Worm (Caenorhabditis elegans) whole organism, L1 larva: ENCODE data around the gene B0432.10.

Experiments used
- C34B4.2 ChIP-seq: sonication (generic microtip); optimal IDR thresholded peaks from 2 replicates; lab custom pipeline; 2017; ENCODE audit warnings: mild to moderate bottlenecking, missing genetic modification characterization, missing compliant biosample characterization
- Y116A8C.19 ChIP-seq: sonication (generic microtip); optimal IDR thresholded peaks from 2 replicates; lab custom pipeline; 2016; ENCODE audit warnings: missing compliant biosample characterization, missing genetic modification characterization, borderline replicate concordance
- ama-1 ChIP-seq: fragments of 150-350 bp; optimal IDR thresholded peaks from 2 replicates; lab custom pipeline; 2014
- blmp-1 ChIP-seq: fragments of 150-350 bp; optimal IDR thresholded peaks from 2 replicates; lab custom pipeline; 2014; ENCODE audit warnings: missing biosample characterization, missing genetic modification characterization
- ceh-63 ChIP-seq: fragments of 200-800 bp; sonication (Bioruptor generic); optimal IDR thresholded peaks from 2 replicates; lab custom pipeline; 2018; ENCODE audit warnings: mild to moderate bottlenecking, missing genetic modification characterization, missing compliant biosample characterization
- ceh-82 ChIP-seq, 3 experiments: fragments of 150-350 bp in 1 of 3; sonication (generic microtip) in 2 of 3; optimal IDR thresholded peaks; 2 replicates each; lab custom pipeline; 2014 to 2017; ENCODE audit warnings: missing biosample characterization in 3 of 3, missing genetic modification characterization in 3 of 3
- ceh-88 ChIP-seq: fragments of 200-800 bp; sonication (Bioruptor generic); IDR thresholded peaks from 2 replicates; pipeline ENCODE4 v1.3.6; 2022; ENCODE audit warnings: missing genetic modification characterization, missing compliant biosample characterization
- dpl-1 ChIP-seq, 3 experiments: fragments of 150-350 bp in 2 of 3; sonication (generic microtip) in 1 of 3; optimal IDR thresholded peaks; 2 replicates each; lab custom pipeline; 2014 to 2017; ENCODE audit warnings: missing biosample characterization in 3 of 3, missing genetic modification characterization in 3 of 3, missing genetic modification reagents in 3 of 3
- dsc-1 ChIP-seq: sonication (generic microtip); optimal IDR thresholded peaks from 2 replicates; lab custom pipeline; 2016; ENCODE audit warnings: mild to moderate bottlenecking, missing genetic modification characterization, missing compliant biosample characterization
- egl-13 ChIP-seq: sonication (generic microtip); optimal IDR thresholded peaks from 2 replicates; lab custom pipeline; 2016; ENCODE audit warnings: missing genotype, missing genetic modification reagents, missing genetic modification characterization, missing compliant biosample characterization
- ets-5 ChIP-seq: fragments of 200-800 bp; sonication (Bioruptor generic); IDR thresholded peaks from 2 replicates; pipeline ENCODE4 v1.3.6; 2022; ENCODE audit warnings: missing genetic modification characterization, missing compliant biosample characterization
- fkh-10 ChIP-seq: sonication (generic microtip); optimal IDR thresholded peaks from 2 replicates; lab custom pipeline; 2017; ENCODE audit warnings: missing biosample characterization, missing genetic modification reagents, missing genetic modification characterization
- fkh-4 ChIP-seq: sonication (generic microtip); optimal IDR thresholded peaks from 2 replicates; lab custom pipeline; 2016; ENCODE audit warnings: missing compliant biosample characterization, missing genetic modification characterization, borderline replicate concordance
- fkh-8 ChIP-seq: sonication (generic microtip); optimal IDR thresholded peaks from 2 replicates; lab custom pipeline; 2016; ENCODE audit warnings: mild to moderate bottlenecking, missing genetic modification characterization, missing compliant biosample characterization
- fos-1 ChIP-seq: fragments of 150-350 bp; optimal IDR thresholded peaks from 2 replicates; lab custom pipeline; 2014; ENCODE audit warnings: missing biosample characterization, missing genetic modification characterization
- grh-1 ChIP-seq: fragments of 200-800 bp; sonication (Bioruptor generic); IDR thresholded peaks from 2 replicates; pipeline ENCODE4 v1.3.6; 2022; ENCODE audit warnings: missing genetic modification reagents, missing genetic modification characterization, missing compliant biosample characterization
- hlh-17 ChIP-seq: fragments of 200-800 bp; sonication (Bioruptor generic); optimal IDR thresholded peaks from 2 replicates; lab custom pipeline; 2018; ENCODE audit warnings: missing genetic modification characterization, mild to moderate bottlenecking, missing compliant biosample characterization, moderate library complexity, borderline replicate concordance
- irx-1 ChIP-seq: sonication (generic microtip); optimal IDR thresholded peaks from 2 replicates; lab custom pipeline; 2016; ENCODE audit warnings: missing genetic modification characterization, missing compliant biosample characterization
- isw-1 ChIP-seq: fragments of 200-800 bp; sonication (Bioruptor generic); IDR thresholded peaks from 2 replicates; pipeline ENCODE4 v1.3.6; 2022; ENCODE audit warnings: missing genetic modification characterization, missing compliant biosample characterization
- lin-14 ChIP-seq: fragments of 200-800 bp; sonication (Bioruptor generic); optimal IDR thresholded peaks from 2 replicates; lab custom pipeline; 2018; ENCODE audit warnings: mild to moderate bottlenecking, missing genetic modification characterization, moderate library complexity, missing compliant biosample characterization
- lin-35 ChIP-seq, 2 experiments: fragments of 150-350 bp; optimal IDR thresholded peaks; 2 replicates each; lab custom pipeline; 2014; ENCODE audit warnings: missing biosample characterization in 2 of 2, missing genetic modification characterization in 2 of 2, missing genetic modification reagents in 2 of 2
- lin-39 ChIP-seq: fragments of 150-350 bp; optimal IDR thresholded peaks from 2 replicates; lab custom pipeline; 2014; ENCODE audit warnings: missing biosample characterization, missing genetic modification reagents, missing genetic modification characterization
- mab-9 ChIP-seq: fragments of 200-800 bp; sonication (Bioruptor generic); IDR thresholded peaks from 2 replicates; pipeline ENCODE4 v1.3.6; 2022; ENCODE audit warnings: missing genetic modification reagents, missing genetic modification characterization, missing compliant biosample characterization
- mef-2 ChIP-seq: fragments of 150-350 bp; optimal IDR thresholded peaks from 2 replicates; lab custom pipeline; 2014; ENCODE audit warnings: missing biosample characterization, missing genetic modification characterization
- mep-1 ChIP-seq: fragments of 150-350 bp; optimal IDR thresholded peaks from 2 replicates; lab custom pipeline; 2014; ENCODE audit warnings: missing biosample characterization, missing genetic modification characterization
- nhr-12 ChIP-seq: sonication (generic microtip); optimal IDR thresholded peaks from 2 replicates; lab custom pipeline; 2017; ENCODE audit warnings: missing biosample characterization, missing genetic modification characterization
- nhr-237 ChIP-seq: fragments of 150-350 bp; optimal IDR thresholded peaks from 2 replicates; lab custom pipeline; 2014; ENCODE audit warnings: missing biosample characterization, missing genetic modification characterization
- nhr-28 ChIP-seq: fragments of 150-350 bp; optimal IDR thresholded peaks from 2 replicates; lab custom pipeline; 2014; ENCODE audit warnings: missing biosample characterization, missing genetic modification characterization
- nhr-76 ChIP-seq: sonication (generic microtip); optimal IDR thresholded peaks from 2 replicates; lab custom pipeline; 2017; ENCODE audit warnings: missing biosample characterization, missing genetic modification characterization
- nhr-77 ChIP-seq: fragments of 150-350 bp; optimal IDR thresholded peaks from 2 replicates; lab custom pipeline; 2014; ENCODE audit warnings: missing biosample characterization, missing genetic modification characterization
- nhr-85 ChIP-seq: sonication (generic microtip); peaks from one replicate; lab custom pipeline; 2016; ENCODE audit warnings: missing genetic modification characterization, inconsistent platforms, missing compliant biosample characterization
- pag-3 ChIP-seq: sonication (generic microtip); optimal IDR thresholded peaks from 2 replicates; lab custom pipeline; 2017; ENCODE audit warnings: missing genetic modification characterization, mild to moderate bottlenecking, missing compliant biosample characterization, antibody characterized with exemption, borderline replicate concordance; ENCODE audit not compliant: insufficient read depth
- pax-3 ChIP-seq: fragments of 200-800 bp; sonication (Bioruptor generic); optimal IDR thresholded peaks from 2 replicates; lab custom pipeline; 2018; ENCODE audit warnings: mild to moderate bottlenecking, missing genetic modification characterization, moderate library complexity, missing compliant biosample characterization
- pqm-1 ChIP-seq: sonication (generic microtip); optimal IDR thresholded peaks from 3 replicates; lab custom pipeline; 2017; ENCODE audit warnings: missing biosample characterization, missing genetic modification characterization
- skn-1 ChIP-seq: fragments of 150-350 bp; optimal IDR thresholded peaks from 2 replicates; lab custom pipeline; 2014; ENCODE audit warnings: missing biosample characterization, missing genetic modification characterization
- snpc-4 ChIP-seq: fragments of 150-350 bp; optimal IDR thresholded peaks from 2 replicates; lab custom pipeline; 2014; ENCODE audit warnings: missing biosample characterization, missing genetic modification characterization
- snu-23 ChIP-seq: sonication (generic microtip); optimal IDR thresholded peaks from 2 replicates; lab custom pipeline; 2016; ENCODE audit warnings: missing genetic modification characterization, missing compliant biosample characterization
- sox-4 ChIP-seq: sonication (generic microtip); optimal IDR thresholded peaks from 2 replicates; lab custom pipeline; 2016; ENCODE audit warnings: missing genetic modification characterization, missing compliant biosample characterization
- sptf-1 ChIP-seq: fragments of 150-350 bp; optimal IDR thresholded peaks from 2 replicates; lab custom pipeline; 2014; ENCODE audit warnings: missing biosample characterization, missing genetic modification characterization
- sup-37 ChIP-seq: fragments of 200-800 bp; sonication (Bioruptor generic); optimal IDR thresholded peaks from 2 replicates; lab custom pipeline; 2018; ENCODE audit warnings: mild to moderate bottlenecking, missing genetic modification characterization, missing compliant biosample characterization
- tbx-2 ChIP-seq: sonication (generic microtip); optimal IDR thresholded peaks from 2 replicates; lab custom pipeline; 2016; ENCODE audit warnings: missing genetic modification characterization, missing compliant biosample characterization
- unc-130 ChIP-seq: fragments of 150-350 bp; optimal IDR thresholded peaks from 2 replicates; lab custom pipeline; 2017; ENCODE audit warnings: missing biosample characterization, missing genetic modification characterization, inconsistent platforms
- unc-30 ChIP-seq: sonication (generic microtip); optimal IDR thresholded peaks from 2 replicates; lab custom pipeline; 2017; ENCODE audit warnings: missing biosample characterization, missing genetic modification characterization
- unc-86 ChIP-seq: sonication (generic microtip); optimal IDR thresholded peaks from 2 replicates; lab custom pipeline; 2016; ENCODE audit warnings: missing genetic modification characterization, missing compliant biosample characterization
- unc-98 ChIP-seq: fragments of 200-800 bp; sonication (Bioruptor generic); IDR thresholded peaks from 2 replicates; pipeline ENCODE4 v1.3.6; 2022; ENCODE audit warnings: missing genetic modification characterization, missing compliant biosample characterization
- vab-15 ChIP-seq: sonication (generic microtip); optimal IDR thresholded peaks from 2 replicates; lab custom pipeline; 2017; ENCODE audit warnings: missing genotype, mild to moderate bottlenecking, missing genetic modification characterization, missing compliant biosample characterization
- xbp-1 ChIP-seq: sonication (generic microtip); optimal IDR thresholded peaks from 2 replicates; lab custom pipeline; 2016; ENCODE audit warnings: missing genetic modification characterization, missing compliant biosample characterization
- zip-4 ChIP-seq: fragments of 200-800 bp; sonication (Bioruptor generic); optimal IDR thresholded peaks from 2 replicates; lab custom pipeline; 2018; ENCODE audit warnings: mild to moderate bottlenecking, missing genetic modification characterization, moderate library complexity, missing compliant biosample characterization
- ztf-4 ChIP-seq: fragments of 150-350 bp; optimal IDR thresholded peaks from 2 replicates; lab custom pipeline; 2014; ENCODE audit warnings: missing biosample characterization, missing genetic modification characterization

B0432.10 gene

DNA sequence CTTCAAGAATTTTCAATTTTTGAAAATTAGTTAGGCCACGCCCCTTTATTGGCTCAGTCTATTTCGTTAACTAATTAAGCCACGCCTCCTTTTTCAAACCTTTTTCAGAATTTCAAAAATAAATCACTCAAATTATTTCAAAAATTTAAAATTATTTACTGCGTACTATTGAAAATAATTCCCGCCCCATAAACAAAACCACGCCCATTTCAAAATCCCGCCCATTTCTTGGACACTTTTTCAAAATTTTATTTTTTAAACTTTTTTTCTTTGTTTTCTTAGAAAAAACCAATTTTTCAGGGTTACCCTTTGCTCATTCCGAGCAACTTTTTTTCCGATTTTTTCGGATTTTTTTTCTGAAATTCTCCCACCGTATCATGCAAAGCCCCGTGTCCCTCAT is 22.0 kb downstream of the B0432.10 start, which contains the start of gene B0432.14:
TSS of gene B0432.14 (plus strand) at position 301 of the 400 bp plus-strand sequence.
- no peak for TF ChIP-seq nhr-85 (tag; lab: Kevin White, UChicago)
- no peak for TF ChIP-seq ceh-88 (GFP tag; lab: Robert Waterston, UW)
- no peak for TF ChIP-seq pag-3 (tag; lab: Kevin White, UChicago)
- no peak for TF ChIP-seq unc-130 (tag; lab: Kevin White, UChicago)
- TF ChIP-seq irx-1 (tag; lab: Kevin White, UChicago): no peak
- TF ChIP-seq skn-1 (tag; lab: Kevin White, UChicago): no peak

- TF ChIP-seq fkh-10 (GFP tag; lab: Kevin White, UChicago): no peak
- TF ChIP-seq nhr-28: no peak
- TF ChIP-seq xbp-1 (tag; lab: Kevin White, UChicago): no peak
- no peak for TF ChIP-seq pax-3 (tag; lab: Kevin White, UChicago)
- TF ChIP-seq nhr-76 (tag; lab: Kevin White, UChicago): no peak
- no peak for TF ChIP-seq nhr-12 (tag; lab: Kevin White, UChicago)
- TF ChIP-seq vab-15 (tag; lab: Kevin White, UChicago): no peak
- TF ChIP-seq sox-4 (tag; lab: Kevin White, UChicago): no peak
- TF ChIP-seq egl-13 (tag; lab: Kevin White, UChicago): no peak
- no peak for TF ChIP-seq zip-4
- TF ChIP-seq mef-2 (tag; lab: Kevin White, UChicago): no peak
- no peak for TF ChIP-seq lin-39 (tag; lab: Kevin White, UChicago)
- no peak for TF ChIP-seq fos-1 (tag; lab: Kevin White, UChicago)
- no peak for TF ChIP-seq tbx-2
- no peak for TF ChIP-seq lin-35 (GFP tag; optimal IDR thresholded peaks at IDR 0.05; lab: Kevin White, UChicago)
- TF ChIP-seq nhr-237: no peak
Observed at ce11 chrII:263563-263962, 22.5 kb downstream of the B0432.10 start, which contains the start of gene scc-2. Gene scc-2, minus strand, starts transcription at chrII:263663.

DNA sequence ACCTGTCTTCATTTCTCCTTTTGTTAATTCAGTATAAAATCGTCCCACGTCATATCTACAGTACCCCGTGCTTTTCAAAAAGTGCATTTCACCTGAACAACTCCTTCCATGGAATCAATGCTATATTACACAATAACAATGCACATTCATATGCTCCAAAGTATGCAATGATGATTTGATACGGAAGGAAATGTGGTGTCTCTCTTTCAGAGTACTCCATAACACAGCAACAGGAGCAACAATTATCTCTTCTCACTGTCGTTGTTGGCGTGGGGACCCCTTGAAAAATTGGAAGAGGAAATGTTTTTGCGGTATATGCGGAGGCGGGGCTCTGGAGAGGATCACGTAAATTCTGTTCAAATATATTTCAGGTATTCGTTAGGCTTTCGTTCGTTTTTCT is 28.6 kb downstream of the B0432.10 start, which contains the start of gene cat-2:
TSS of gene cat-2 (plus strand) at position 301 of the 400 bp plus-strand sequence.
- TF ChIP-seq ama-1 (lab: Kevin White, UChicago): no peak
- TF ChIP-seq sox-4 (tag; lab: Kevin White, UChicago): no peak
- TF ChIP-seq unc-98 (GFP tag; lab: Robert Waterston, UW): no peak
- no peak for TF ChIP-seq fkh-8
- no peak for TF ChIP-seq sptf-1
- TF ChIP-seq lin-39 (tag; lab: Kevin White, UChicago): no peak
- no peak for TF ChIP-seq hlh-17 (GFP tag; lab: Kevin White, UChicago)
- TF ChIP-seq C34B4.2 (tag; lab: Kevin White, UChicago): no peak
- no peak for TF ChIP-seq skn-1 (tag; lab: Kevin White, UChicago)
- no peak for TF ChIP-seq zip-4
- TF ChIP-seq fkh-4 (tag; lab: Kevin White, UChicago): no peak
- no peak for TF ChIP-seq nhr-237
- no peak for TF ChIP-seq mab-9 (GFP tag; lab: Robert Waterston, UW)
- TF ChIP-seq pqm-1 (tag; lab: Kevin White, UChicago): no peak
- no peak for TF ChIP-seq unc-30 (tag; lab: Kevin White, UChicago)
- TF ChIP-seq lin-14: no peak
- TF ChIP-seq ztf-4: no peak
- no peak for TF ChIP-seq ceh-82 (tag; optimal IDR thresholded peaks at IDR 0.05; lab: Kevin White, UChicago)

ce11 chrII:255124-255523 is 31.0 kb downstream of the B0432.10 start:
- TF ChIP-seq sup-37 (peak; percentile 86), ets-5 (GFP tag; lab: Robert Waterston, UW) (no peak), mep-1 (tag; lab: Kevin White, UChicago) (peak; percentile 97), grh-1 (peak; percentile 92), nhr-77 (peak; percentile 93), Y116A8C.19 (tag; lab: Kevin White, UChicago) (no peak), dpl-1 (GFP tag; optimal IDR thresholded peaks at IDR 0.05; lab: Kevin White, UChicago) (peak; percentile 88 to 91 (median 91)), blmp-1 (peak; percentile 75), skn-1 (tag; lab: Kevin White, UChicago) (peak; percentile 93), isw-1 (peak; percentile 96), ztf-4 (peak; percentile 95), snu-23 (peak; percentile 99), dsc-1 (peak; percentile 96), ceh-88 (GFP tag; lab: Robert Waterston, UW) (peak; percentile 90), unc-86 (peak; percentile 97), ceh-63 (GFP tag; lab: Kevin White, UChicago) (peak; percentile 11), snpc-4 (tag; lab: Kevin White, UChicago) (peak; percentile 92)
